Worm (Caenorhabditis elegans) whole organism, late embryonic: ENCODE data around the gene C15F1.1.

ENCODE experiments used
- C08G9.2 ChIP-seq: sonication (generic microtip); optimal IDR thresholded peaks from 2 replicates; lab custom pipeline; 2016; ENCODE audit warnings: mild to moderate bottlenecking, missing genetic modification characterization, moderate library complexity, missing compliant biosample characterization
- C38D4.7 ChIP-seq: fragments of 200-800 bp; sonication (Bioruptor generic); optimal IDR thresholded peaks from 2 replicates; lab custom pipeline; 2018; ENCODE audit warnings: mild to moderate bottlenecking, missing genetic modification characterization, moderate library complexity, missing compliant biosample characterization
- F13H6.1 ChIP-seq: sonication (generic microtip); optimal IDR thresholded peaks from 2 replicates; lab custom pipeline; 2016; ENCODE audit warnings: missing genetic modification characterization, missing compliant biosample characterization
- K02D7.2 ChIP-seq: sonication (generic microtip); optimal IDR thresholded peaks from 2 replicates; lab custom pipeline; 2017; ENCODE audit warnings: mild to moderate bottlenecking, missing genetic modification characterization, missing compliant biosample characterization
- K09A11.1 ChIP-seq: sonication (generic microtip); optimal IDR thresholded peaks from 2 replicates; lab custom pipeline; 2017; ENCODE audit warnings: antibody characterized with exemption, mild to moderate bottlenecking, missing genetic modification characterization, missing compliant biosample characterization; ENCODE audit not compliant: insufficient read depth
- T23F11.4 ChIP-seq: fragments of 200-800 bp; sonication (Bioruptor generic); optimal IDR thresholded peaks from 2 replicates; lab custom pipeline; 2018; ENCODE audit warnings: mild to moderate bottlenecking, missing genetic modification characterization, missing compliant biosample characterization
- ahr-1 ChIP-seq: sonication (generic microtip); optimal IDR thresholded peaks from 2 replicates; lab custom pipeline; 2016; ENCODE audit warnings: missing genetic modification characterization, missing compliant biosample characterization
- ama-1 ChIP-seq: fragments of 150-350 bp; optimal IDR thresholded peaks from 2 replicates; lab custom pipeline; 2014
- ceh-14 ChIP-seq: sonication (generic microtip); optimal IDR thresholded peaks from 2 replicates; lab custom pipeline; 2016; ENCODE audit warnings: missing genotype, missing genetic modification characterization, missing compliant biosample characterization
- ceh-2 ChIP-seq: sonication (generic microtip); optimal IDR thresholded peaks from 2 replicates; lab custom pipeline; 2016; ENCODE audit warnings: missing genotype, missing genetic modification characterization, missing compliant biosample characterization
- ceh-22 ChIP-seq: sonication (generic microtip); optimal IDR thresholded peaks from 2 replicates; lab custom pipeline; 2017; ENCODE audit warnings: missing biosample characterization, missing genetic modification characterization
- ceh-34 ChIP-seq: sonication (generic microtip); optimal IDR thresholded peaks from 2 replicates; lab custom pipeline; 2016; ENCODE audit warnings: mild to moderate bottlenecking, missing genetic modification characterization, missing compliant biosample characterization
- ceh-45 ChIP-seq: fragments of 200-800 bp; sonication (Bioruptor generic); IDR thresholded peaks from 2 replicates; pipeline ENCODE4 v1.3.6; 2022; ENCODE audit warnings: missing genetic modification reagents, missing genetic modification characterization, missing compliant biosample characterization
- ceh-6 ChIP-seq: fragments of 200-800 bp; sonication (Bioruptor generic); optimal IDR thresholded peaks from 2 replicates; lab custom pipeline; 2018; ENCODE audit warnings: mild to moderate bottlenecking, missing genetic modification characterization, missing compliant biosample characterization
- ceh-9 ChIP-seq: sonication (generic microtip); optimal IDR thresholded peaks from 2 replicates; lab custom pipeline; 2016; ENCODE audit warnings: mild to moderate bottlenecking, missing genetic modification characterization, inconsistent platforms, missing compliant biosample characterization
- che-1 ChIP-seq: sonication (generic microtip); optimal IDR thresholded peaks from 2 replicates; lab custom pipeline; 2016; ENCODE audit warnings: mild to moderate bottlenecking, missing genetic modification characterization, missing compliant biosample characterization
- dve-1 ChIP-seq: sonication (generic microtip); optimal IDR thresholded peaks from 2 replicates; lab custom pipeline; 2017; ENCODE audit warnings: antibody characterized with exemption, mild to moderate bottlenecking, missing genetic modification characterization, missing compliant biosample characterization
- elt-2 ChIP-seq: sonication (generic microtip); optimal IDR thresholded peaks from 2 replicates; lab custom pipeline; 2016; ENCODE audit warnings: missing genetic modification reagents, missing genetic modification characterization, missing compliant biosample characterization
- ets-4 ChIP-seq: sonication (generic microtip); optimal IDR thresholded peaks from 2 replicates; lab custom pipeline; 2016; ENCODE audit warnings: missing genetic modification characterization, missing compliant biosample characterization
- eyg-1 ChIP-seq: sonication (generic microtip); optimal IDR thresholded peaks from 2 replicates; lab custom pipeline; 2016; ENCODE audit warnings: missing genotype, missing genetic modification characterization, missing compliant biosample characterization
- fax-1 ChIP-seq: sonication (generic microtip); optimal IDR thresholded peaks from 2 replicates; lab custom pipeline; 2016; ENCODE audit warnings: missing genotype, missing genetic modification characterization, missing compliant biosample characterization
- fkh-10 ChIP-seq: fragments of 150-350 bp; optimal IDR thresholded peaks from 2 replicates; lab custom pipeline; 2014; ENCODE audit warnings: missing biosample characterization, missing genetic modification reagents, missing genetic modification characterization
- gmeb-2 ChIP-seq: sonication (generic microtip); optimal IDR thresholded peaks from 2 replicates; lab custom pipeline; 2016; ENCODE audit warnings: missing genetic modification characterization, inconsistent platforms, missing compliant biosample characterization
- hlh-15 ChIP-seq: sonication (generic microtip); optimal IDR thresholded peaks from 2 replicates; lab custom pipeline; 2016; ENCODE audit warnings: missing genetic modification characterization, missing compliant biosample characterization
- hlh-30 ChIP-seq: sonication (generic microtip); optimal IDR thresholded peaks from 2 replicates; lab custom pipeline; 2017; ENCODE audit warnings: antibody characterized with exemption, missing genetic modification characterization, missing compliant biosample characterization; ENCODE audit not compliant: insufficient read depth
- hlh-6 ChIP-seq: sonication (generic microtip); optimal IDR thresholded peaks from 2 replicates; lab custom pipeline; 2016; ENCODE audit warnings: missing genotype, missing genetic modification characterization, missing compliant biosample characterization
- hlh-8 ChIP-seq: sonication (generic microtip); optimal IDR thresholded peaks from 2 replicates; lab custom pipeline; 2016; ENCODE audit warnings: missing genotype, missing genetic modification characterization, missing compliant biosample characterization
- madf-2 ChIP-seq: sonication (generic microtip); optimal IDR thresholded peaks from 2 replicates; lab custom pipeline; 2017; ENCODE audit warnings: missing genetic modification characterization, missing compliant biosample characterization
- mec-3 ChIP-seq: sonication (generic microtip); optimal IDR thresholded peaks from 2 replicates; lab custom pipeline; 2016; ENCODE audit warnings: borderline replicate concordance, missing genetic modification characterization, missing compliant biosample characterization
- nfya-1 ChIP-seq: sonication (generic microtip); optimal IDR thresholded peaks from 2 replicates; lab custom pipeline; 2017; ENCODE audit warnings: missing genetic modification characterization, mild to moderate bottlenecking, missing compliant biosample characterization, antibody characterized with exemption, moderate library complexity
- nhr-232 ChIP-seq: sonication (generic microtip); optimal IDR thresholded peaks from 2 replicates; lab custom pipeline; 2016; ENCODE audit warnings: missing genetic modification characterization, missing compliant biosample characterization
- pag-3 ChIP-seq: sonication (generic microtip); optimal IDR thresholded peaks from 2 replicates; lab custom pipeline; 2016; ENCODE audit warnings: missing compliant biosample characterization, missing genetic modification characterization, borderline replicate concordance
- pax-1 ChIP-seq: fragments of 150-350 bp; optimal IDR thresholded peaks from 2 replicates; lab custom pipeline; 2014; ENCODE audit warnings: missing biosample characterization, missing genetic modification characterization
- pha-4 ChIP-seq: fragments of 150-350 bp; optimal IDR thresholded peaks from 2 replicates; lab custom pipeline; 2018; ENCODE audit warnings: missing biosample characterization, missing genetic modification reagents, missing genetic modification characterization
- pqm-1 ChIP-seq: sonication (generic microtip); optimal IDR thresholded peaks from 2 replicates; lab custom pipeline; 2016; ENCODE audit warnings: missing genetic modification characterization, missing compliant biosample characterization
- pros-1 ChIP-seq: fragments of 150-350 bp; optimal IDR thresholded peaks from 2 replicates; lab custom pipeline; 2014; ENCODE audit warnings: missing biosample characterization, missing genetic modification reagents, missing genetic modification characterization
- ref-2 ChIP-seq: sonication (generic microtip); optimal IDR thresholded peaks from 2 replicates; lab custom pipeline; 2016; ENCODE audit warnings: missing genetic modification characterization, missing compliant biosample characterization
- rnt-1 ChIP-seq: sonication (generic microtip); optimal IDR thresholded peaks from 2 replicates; lab custom pipeline; 2016; ENCODE audit warnings: missing genetic modification characterization, missing compliant biosample characterization
- sdc-2 ChIP-seq: sonication (generic microtip); optimal IDR thresholded peaks from 2 replicates; lab custom pipeline; 2016; ENCODE audit warnings: missing genotype, missing genetic modification characterization, missing compliant biosample characterization
- sox-4 ChIP-seq: sonication (generic microtip); optimal IDR thresholded peaks from 2 replicates; lab custom pipeline; 2017; ENCODE audit warnings: mild to moderate bottlenecking, missing genetic modification characterization, inconsistent platforms, missing compliant biosample characterization
- syd-9 ChIP-seq: sonication (generic microtip); optimal IDR thresholded peaks from 2 replicates; lab custom pipeline; 2016; ENCODE audit warnings: mild to moderate bottlenecking, missing genetic modification characterization, moderate library complexity, missing compliant biosample characterization
- tbx-2 ChIP-seq: sonication (generic microtip); optimal IDR thresholded peaks from 2 replicates; lab custom pipeline; 2016; ENCODE audit warnings: missing genetic modification characterization, missing compliant biosample characterization
- tbx-7 ChIP-seq: sonication (generic microtip); optimal IDR thresholded peaks from 2 replicates; lab custom pipeline; 2016; ENCODE audit warnings: missing genotype, missing genetic modification characterization, missing compliant biosample characterization
- ttx-3 ChIP-seq: sonication (generic microtip); optimal IDR thresholded peaks from 2 replicates; lab custom pipeline; 2016; ENCODE audit warnings: missing genetic modification reagents, missing genetic modification characterization, missing compliant biosample characterization
- unc-3 ChIP-seq, 2 experiments: fragments of 200-800 bp in 1 of 2; sonication (Bioruptor generic) in 1 of 2; sonication (generic microtip) in 1 of 2; conservative IDR thresholded peaks in 1 of 2; optimal IDR thresholded peaks in 1 of 2; 2 replicates each; pipeline versions ENCODE4 v1.3.6 to Lab custom; 2016 to 2022; ENCODE audit warnings: missing compliant biosample characterization in 2 of 2, missing genetic modification characterization in 2 of 2, missing genetic modification reagents in 1 of 2
- unc-42 ChIP-seq: sonication (generic microtip); optimal IDR thresholded peaks from 2 replicates; lab custom pipeline; 2016; ENCODE audit warnings: missing genotype, missing genetic modification characterization, missing compliant biosample characterization
- unc-86 ChIP-seq: sonication (generic microtip); optimal IDR thresholded peaks from 2 replicates; lab custom pipeline; 2016; ENCODE audit warnings: missing genetic modification characterization, missing compliant biosample characterization
- zip-5 ChIP-seq: sonication (generic microtip); optimal IDR thresholded peaks from 2 replicates; lab custom pipeline; 2016; ENCODE audit warnings: missing genetic modification characterization, missing compliant biosample characterization
- ztf-16 ChIP-seq: sonication (generic microtip); optimal IDR thresholded peaks from 2 replicates; lab custom pipeline; 2017; ENCODE audit warnings: missing genetic modification characterization, missing compliant biosample characterization

C15F1.1 gene

ce11 chrII:6943299-6944051 lies 46.2 kb upstream of the C15F1.1 start (continued):
- TF ChIP-seq pros-1 (tag; lab: Kevin White, UChicago) (no peak), syd-9 (tag; lab: Kevin White, UChicago) (peak; percentile 52), tbx-2 (tag; lab: Kevin White, UChicago) (peak; percentile 54), gmeb-2 (tag; lab: Kevin White, UChicago) (no peak), ceh-6 (no peak), ref-2 (tag; lab: Kevin White, UChicago) (peak; percentile 72), nfya-1 (peak; percentile 53)

- TF ChIP-seq ceh-9 (tag; lab: Kevin White, UChicago) (no peak), ztf-16 (tag; lab: Kevin White, UChicago) (no peak), F13H6.1 (no peak), ceh-14 (tag; lab: Kevin White, UChicago) (peak; percentile 36), hlh-6 (no peak), fkh-10 (peak; percentile 3), ceh-45 (no peak), ets-4 (tag; lab: Kevin White, UChicago) (peak; percentile 19), elt-2 (tag; lab: Kevin White, UChicago) (peak; percentile 51), unc-86 (tag; lab: Kevin White, UChicago) (peak; percentile 47), hlh-8 (tag; lab: Kevin White, UChicago) (peak; percentile 19), sox-4 (no peak), ref-2 (tag; lab: Kevin White, UChicago) (peak; percentile 77), ttx-3 (tag; lab: Kevin White, UChicago) (no peak), dve-1 (tag; lab: Kevin White, UChicago) (peak; percentile 68), unc-3 (GFP tag; conservative IDR thresholded peaks at IDR 0.05; lab: Robert Waterston, UW) (no peak), unc-3 (tag; optimal IDR thresholded peaks at IDR 0.05; lab: Kevin White, UChicago) (no peak), nhr-232 (tag; lab: Kevin White, UChicago) (no peak), tbx-7 (tag; lab: Kevin White, UChicago) (no peak), hlh-15 (tag; lab: Kevin White, UChicago) (no peak), C38D4.7 (GFP tag; lab: Kevin White, UChicago) (no peak), K09A11.1 (no peak), ceh-2 (tag; lab: Kevin White, UChicago) (peak; percentile 56), zip-5 (tag; lab: Kevin White, UChicago) (no peak), eyg-1 (no peak), mec-3 (tag; lab: Kevin White, UChicago) (no peak), T23F11.4 (GFP tag; lab: Kevin White, UChicago) (no peak), fax-1 (tag; lab: Kevin White, UChicago) (no peak), ceh-22 (tag; lab: Kevin White, UChicago) (no peak), C08G9.2 (tag; lab: Kevin White, UChicago) (no peak), pha-4 (tag; lab: Kevin White, UChicago) (no peak), K02D7.2 (tag; lab: Kevin White, UChicago) (no peak), ama-1 (lab: Kevin White, UChicago) (no peak), che-1 (no peak), ahr-1 (tag; lab: Kevin White, UChicago) (no peak), pqm-1 (tag; lab: Kevin White, UChicago) (no peak), rnt-1 (peak; percentile 51), madf-2 (tag; lab: Kevin White, UChicago) (peak; percentile 20), hlh-30 (tag; lab: Kevin White, UChicago) (peak; percentile 92), unc-42 (peak; percentile 86), sdc-2 (no peak), ceh-34 (peak; percentile 57), pag-3 (tag; lab: Kevin White, UChicago) (no peak), pax-1 (tag; lab: Kevin White, UChicago) (peak; percentile 69)
These were observed 38.4 kb upstream of the C15F1.1 start, which contains the start of the genes malt-1 and ceh-38 for ce11 chrII:6951250-6951806. Gene malt-1, minus strand, starts transcription at chrII:6951300. Gene ceh-38, plus strand, starts transcription at chrII:6951526.
